Fruit fly (Drosophila melanogaster) whole organism, embryonic: ENCODE data around the gene CG12608.

ENCODE experiments used
- CG11456 ChIP-seq: fragments of 200-800 bp; sonication (Bioruptor generic); IDR thresholded peaks from 3 replicates; pipeline ENCODE4 v1.3.6; 2022; ENCODE audit warnings: missing biosample characterization, missing genetic modification characterization
- CG1233 ChIP-seq: fragments of 200-800 bp; sonication (Bioruptor generic); optimal IDR thresholded peaks from 4 replicates; lab custom pipeline; 2018; ENCODE audit warnings: missing biosample characterization, mild to moderate bottlenecking, missing genetic modification characterization
- CG14710 ChIP-seq: fragments of 200-800 bp; sonication (Bioruptor generic); optimal IDR thresholded peaks from 3 replicates; lab custom pipeline; 2019; ENCODE audit warnings: missing biosample characterization, mild to moderate bottlenecking, missing genetic modification characterization, moderate library complexity
- CG15514 ChIP-seq: fragments of 200-800 bp; sonication (Bioruptor generic); optimal IDR thresholded peaks from 3 replicates; lab custom pipeline; 2017; ENCODE audit warnings: missing biosample characterization, missing genetic modification characterization, mild to moderate bottlenecking, moderate library complexity, missing genetic modification reagents
- CG15601 ChIP-seq: fragments of 200-800 bp; sonication (Bioruptor generic); optimal IDR thresholded peaks from 3 replicates; lab custom pipeline; 2019; ENCODE audit warnings: missing biosample characterization, mild to moderate bottlenecking, missing genetic modification characterization, moderate library complexity
- CG1603 ChIP-seq: fragments of 200-800 bp; sonication (Bioruptor generic); optimal IDR thresholded peaks from 2 replicates; lab custom pipeline; 2019; ENCODE audit warnings: missing biosample characterization, mild to moderate bottlenecking, missing genetic modification characterization, moderate library complexity
- CG17186 ChIP-seq: fragments of 200-800 bp; sonication (Bioruptor generic); optimal IDR thresholded peaks from 3 replicates; lab custom pipeline; 2017; ENCODE audit warnings: missing biosample characterization, missing genetic modification reagents, missing genetic modification characterization
- CG17359 ChIP-seq: fragments of 200-800 bp; sonication (Bioruptor generic); optimal IDR thresholded peaks from 3 replicates; lab custom pipeline; 2018; ENCODE audit warnings: missing biosample characterization, mild to moderate bottlenecking, missing genetic modification characterization, moderate library complexity
- CG17385 ChIP-seq: fragments of 200-800 bp; sonication (Bioruptor generic); optimal IDR thresholded peaks from 3 replicates; lab custom pipeline; 2018; ENCODE audit warnings: missing biosample characterization, mild to moderate bottlenecking, missing genetic modification characterization
- CG2116 ChIP-seq: fragments of 200-800 bp; sonication (Bioruptor generic); optimal IDR thresholded peaks from 3 replicates; lab custom pipeline; 2018; ENCODE audit warnings: missing biosample characterization, mild to moderate bottlenecking, missing genetic modification characterization
- CG2712 ChIP-seq: fragments of 200-800 bp; optimal IDR thresholded peaks from 3 replicates; lab custom pipeline; 2019; ENCODE audit warnings: missing biosample characterization, mild to moderate bottlenecking, missing genetic modification characterization, moderate library complexity
- CG4730 ChIP-seq: fragments of 200-800 bp; sonication (Bioruptor generic); IDR thresholded peaks from 2 replicates; pipeline ENCODE4 v1.3.6; 2022; ENCODE audit warnings: missing biosample characterization, missing genetic modification characterization
- CG5953 ChIP-seq: fragments of 200-800 bp; sonication (Bioruptor generic); IDR thresholded peaks from 2 replicates; pipeline ENCODE4 v1.3.6; 2022; ENCODE audit warnings: missing biosample characterization, missing genetic modification characterization
- CG9215 ChIP-seq: fragments of 200-800 bp; sonication (Bioruptor generic); IDR thresholded peaks from 2 replicates; pipeline ENCODE4 v1.3.6; 2022; ENCODE audit warnings: missing biosample characterization, missing genetic modification characterization
- CG9797 ChIP-seq: fragments of 200-800 bp; sonication (Bioruptor generic); optimal IDR thresholded peaks from 3 replicates; lab custom pipeline; 2018; ENCODE audit warnings: missing biosample characterization, mild to moderate bottlenecking, missing genetic modification characterization
- CHES-1-like ChIP-seq: fragments of 200-800 bp; sonication (Bioruptor generic); optimal IDR thresholded peaks from 2 replicates; lab custom pipeline; 2016; ENCODE audit warnings: missing biosample characterization, missing genetic modification characterization
- CoRest ChIP-seq: fragments of 200-800 bp; sonication (Bioruptor generic); optimal IDR thresholded peaks from 3 replicates; lab custom pipeline; 2018; ENCODE audit warnings: missing biosample characterization, mild to moderate bottlenecking, missing genetic modification characterization, moderate library complexity
- Dip3 ChIP-seq: fragments of 200-800 bp; sonication (Bioruptor generic); optimal IDR thresholded peaks from 3 replicates; lab custom pipeline; 2016; ENCODE audit warnings: missing biosample characterization, missing genetic modification characterization
- Dll ChIP-seq: fragments of 200-800 bp; sonication (Bioruptor generic); IDR thresholded peaks from 4 replicates; pipeline ENCODE4 v1.3.6; 2022; ENCODE audit warnings: missing biosample characterization, missing genetic modification characterization; ENCODE audit not compliant: partially characterized antibody
- Doc3 ChIP-seq: fragments of 200-800 bp; sonication (Bioruptor generic); IDR thresholded peaks from 3 replicates; pipeline ENCODE4 v1.3.6; 2022; ENCODE audit warnings: missing biosample characterization, missing genetic modification characterization; ENCODE audit not compliant: partially characterized antibody
- Dref ChIP-seq: fragments of 200-800 bp; sonication (Bioruptor generic); IDR thresholded peaks from 2 replicates; pipeline ENCODE4 v1.3.6; 2022; ENCODE audit warnings: missing biosample characterization, missing genetic modification characterization
- E2f2 ChIP-seq: fragments of 200-800 bp; sonication (Bioruptor generic); IDR thresholded peaks from 2 replicates; pipeline ENCODE4 v1.3.6; 2022; ENCODE audit warnings: missing biosample characterization, missing genetic modification characterization
- Hr51 ChIP-seq, 2 experiments: fragments of 200-800 bp; sonication (Bioruptor generic); optimal IDR thresholded peaks; 2 replicates in 1 of 2; 3 replicates in 1 of 2; lab custom pipeline; 2016 to 2018; ENCODE audit warnings: missing biosample characterization in 2 of 2, missing genetic modification characterization in 2 of 2, mild to moderate bottlenecking in 1 of 2, moderate library complexity in 1 of 2
- MBD-R2 ChIP-seq: fragments of 200-800 bp; sonication (Bioruptor generic); IDR thresholded peaks from 2 replicates; pipeline ENCODE4 v1.3.6; 2022; ENCODE audit warnings: missing biosample characterization, missing genetic modification characterization
- Myb ChIP-seq: fragments of 200-800 bp; sonication (Bioruptor generic); optimal IDR thresholded peaks from 2 replicates; lab custom pipeline; 2016; ENCODE audit warnings: missing biosample characterization, missing genetic modification characterization
- Scr ChIP-seq: fragments of 200-800 bp; sonication (Bioruptor generic); IDR thresholded peaks from 2 replicates; pipeline ENCODE4 v1.3.6; 2022; ENCODE audit warnings: missing biosample characterization, missing genetic modification characterization; ENCODE audit not compliant: partially characterized antibody
- Sry-δ ChIP-seq: fragments of 200-800 bp; sonication (Bioruptor generic); optimal IDR thresholded peaks from 2 replicates; lab custom pipeline; 2016; ENCODE audit warnings: missing biosample characterization, missing genetic modification characterization
- amos ChIP-seq: fragments of 200-800 bp; sonication (Bioruptor generic); IDR thresholded peaks from 2 replicates; pipeline ENCODE4 v1.3.6; 2022; ENCODE audit warnings: missing biosample characterization, missing genetic modification characterization; ENCODE audit not compliant: partially characterized antibody
- bbx ChIP-seq: fragments of 200-800 bp; sonication (Bioruptor generic); IDR thresholded peaks from 2 replicates; pipeline ENCODE4 v1.3.6; 2022; ENCODE audit warnings: missing biosample characterization, missing genetic modification characterization; ENCODE audit not compliant: partially characterized antibody
- caup ChIP-seq: fragments of 200-800 bp; sonication (Bioruptor generic); optimal IDR thresholded peaks from 3 replicates; lab custom pipeline; 2017; ENCODE audit warnings: missing biosample characterization, mild to moderate bottlenecking, missing genetic modification characterization, moderate library complexity; ENCODE audit not compliant: severe bottlenecking
- crp ChIP-seq, 2 experiments: fragments of 200-800 bp; sonication (Bioruptor generic); optimal IDR thresholded peaks; 2 replicates in 1 of 2; 3 replicates in 1 of 2; lab custom pipeline; 2017; ENCODE audit warnings: missing biosample characterization in 2 of 2, missing genetic modification characterization in 2 of 2, mild to moderate bottlenecking in 1 of 2, moderate library complexity in 1 of 2
- danr ChIP-seq: fragments of 200-800 bp; sonication (Bioruptor generic); IDR thresholded peaks from 2 replicates; pipeline ENCODE4 v1.3.6; 2022; ENCODE audit warnings: missing biosample characterization, missing genetic modification characterization
- fru ChIP-seq: fragments of >200 bp; optimal IDR thresholded peaks from 2 replicates; lab custom pipeline; 2017
- ftz-f1 ChIP-seq: fragments of 200-800 bp; sonication (Bioruptor generic); optimal IDR thresholded peaks from 2 replicates; lab custom pipeline; 2016; ENCODE audit warnings: missing biosample characterization, missing genetic modification characterization
- gfzf ChIP-seq: fragments of 200-800 bp; sonication (Bioruptor generic); optimal IDR thresholded peaks from 2 replicates; lab custom pipeline; 2016; ENCODE audit warnings: missing biosample characterization, mild to moderate bottlenecking, missing genetic modification characterization, moderate library complexity
- kah ChIP-seq: fragments of 200-800 bp; sonication (Bioruptor generic); optimal IDR thresholded peaks from 2 replicates; lab custom pipeline; 2018; ENCODE audit warnings: missing biosample characterization, mild to moderate bottlenecking, missing genetic modification characterization
- knrl ChIP-seq: fragments of 200-800 bp; sonication (Bioruptor generic); IDR thresholded peaks from 3 replicates; pipeline ENCODE4 v1.3.6; 2022; ENCODE audit warnings: missing biosample characterization, missing genetic modification characterization; ENCODE audit not compliant: partially characterized antibody
- mam ChIP-seq: fragments of 200-800 bp; sonication (Bioruptor generic); optimal IDR thresholded peaks from 3 replicates; lab custom pipeline; 2016; ENCODE audit warnings: missing biosample characterization, missing genetic modification characterization
- pho ChIP-seq: fragments of 200-800 bp; sonication (Bioruptor generic); optimal IDR thresholded peaks from 2 replicates; lab custom pipeline; 2016; ENCODE audit warnings: missing biosample characterization, missing genetic modification characterization
- phol ChIP-seq: fragments of 200-800 bp; sonication (Bioruptor generic); optimal IDR thresholded peaks from 3 replicates; lab custom pipeline; 2018; ENCODE audit warnings: missing biosample characterization, mild to moderate bottlenecking, missing genetic modification characterization, moderate library complexity
- pzg ChIP-seq: fragments of 200-800 bp; sonication (Bioruptor generic); optimal IDR thresholded peaks from 3 replicates; lab custom pipeline; 2018; ENCODE audit warnings: missing biosample characterization, mild to moderate bottlenecking, missing genetic modification characterization, moderate library complexity
- salm ChIP-seq: fragments of 200-800 bp; sonication (Bioruptor generic); optimal IDR thresholded peaks from 2 replicates; lab custom pipeline; 2018; ENCODE audit warnings: missing biosample characterization, mild to moderate bottlenecking, missing genetic modification characterization
- scrt ChIP-seq: fragments of 200-800 bp; sonication (Bioruptor generic); optimal IDR thresholded peaks from 2 replicates; lab custom pipeline; 2018; ENCODE audit warnings: missing biosample characterization, mild to moderate bottlenecking, missing genetic modification characterization, moderate library complexity
- stwl ChIP-seq: fragments of 200-800 bp; sonication (Bioruptor generic); optimal IDR thresholded peaks from 3 replicates; lab custom pipeline; 2018; ENCODE audit warnings: missing biosample characterization, mild to moderate bottlenecking, missing genetic modification characterization, moderate library complexity
- tll ChIP-seq, 2 experiments: fragments of 200-800 bp in 1 of 2; fragments of >200 bp in 1 of 2; sonication (Bioruptor generic) in 1 of 2; optimal IDR thresholded peaks; 2 replicates each; lab custom pipeline; 2017 to 2019; ENCODE audit warnings: missing biosample characterization in 2 of 2, missing genetic modification characterization in 2 of 2, mild to moderate bottlenecking in 1 of 2, moderate library complexity in 1 of 2
- trem ChIP-seq: fragments of 200-800 bp; optimal IDR thresholded peaks from 3 replicates; lab custom pipeline; 2019; ENCODE audit warnings: missing biosample characterization, mild to moderate bottlenecking, missing genetic modification characterization, moderate library complexity
- tx ChIP-seq: fragments of 200-800 bp; sonication (Bioruptor generic); optimal IDR thresholded peaks from 2 replicates; lab custom pipeline; 2016; ENCODE audit warnings: missing biosample characterization, missing genetic modification characterization
- unc-4 ChIP-seq: fragments of 200-800 bp; sonication (Bioruptor generic); IDR thresholded peaks from 2 replicates; pipeline ENCODE4 v1.3.6; 2022; ENCODE audit warnings: missing biosample characterization, missing genetic modification characterization; ENCODE audit not compliant: partially characterized antibody

Gene CG12608

DNA sequence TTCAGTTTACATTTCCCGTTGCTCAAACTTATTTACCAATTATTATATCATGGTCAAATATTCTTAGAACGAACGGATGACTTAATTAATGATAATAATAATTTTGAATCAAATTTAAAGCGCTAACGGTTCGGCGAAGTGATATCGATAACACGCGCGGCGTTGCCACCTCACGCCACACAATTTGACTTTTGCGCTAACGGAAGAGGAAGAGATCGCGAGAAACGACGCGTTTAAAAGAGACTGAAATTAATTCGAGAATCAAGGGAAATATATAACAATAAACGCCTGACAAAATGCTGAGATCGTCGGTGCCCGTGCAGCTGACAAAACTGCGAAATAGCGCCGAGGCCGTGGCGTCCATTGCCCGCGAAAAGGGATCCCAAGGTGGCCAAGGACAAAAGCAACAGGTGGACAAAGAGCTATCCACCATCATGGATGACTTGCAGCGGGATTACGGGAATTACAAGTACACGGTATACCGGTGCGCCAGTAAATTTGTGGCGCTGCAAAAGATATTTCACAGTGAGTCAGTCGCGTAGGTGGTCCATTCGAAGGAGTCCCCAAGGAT lies 16.2 kb downstream of the CG12608 start, which contains the start of gene dah:
TSS of gene dah (plus strand) at position 195 of the 571 bp plus-strand sequence.
- TF ChIP-seq Sry-δ (GFP tag; lab: Kevin White, UChicago) (peak; percentile 41), CoRest (tag; lab: Kevin White, UChicago) (peak; percentile 9), E2f2 (GFP tag; lab: Robert Waterston, UW) (peak; percentile 89), CG2116 (GFP tag; lab: Kevin White, UChicago) (peak; percentile 48), scrt (peak; percentile 38), tx (GFP tag; lab: Kevin White, UChicago) (no peak), fru (lab: Kevin White, UChicago) (no peak), gfzf (peak; percentile 31), Scr (GFP tag; lab: Robert Waterston, UW) (0 out of 2 replicates have a peak, but pooled peaks have one; percentile 18), MBD-R2 (peak; percentile 53), stwl (peak; percentile 39), danr (GFP tag; lab: Robert Waterston, UW) (no peak), CG15601 (tag; lab: Kevin White, UChicago) (no peak), Hr51 (GFP tag; optimal IDR thresholded peaks at IDR 0.05; lab: Kevin White, UChicago) (peak in 1 of 2 experiments; percentile 15), CG15514 (GFP tag; lab: Kevin White, UChicago) (peak; percentile 49), Doc3 (GFP tag; lab: Robert Waterston, UW) (peak; percentile 23; the same call in 1 of the 3 replicates), amos (GFP tag; lab: Robert Waterston, UW) (peak; percentile 29; the same call in 1 of the 2 replicates), CG11456 (GFP tag; lab: Robert Waterston, UW) (no peak), CG9215 (GFP tag; lab: Robert Waterston, UW) (no peak), Dip3 (no peak), CG17359 (no peak), phol (tag; lab: Kevin White, UChicago) (peak; percentile 30), trem (tag; lab: Kevin White, UChicago) (peak; percentile 35), crp (GFP tag; optimal IDR thresholded peaks at IDR 0.05; lab: Kevin White, UChicago) (peak in 1 of 2 experiments; percentile 33), CG1233 (GFP tag; lab: Kevin White, UChicago) (no peak), CG2712 (no peak), CG17186 (GFP tag; lab: Kevin White, UChicago) (peak; percentile 56), salm (no peak), pho (GFP tag; lab: Kevin White, UChicago) (no peak), kah (GFP tag; lab: Kevin White, UChicago) (peak; percentile 82), mam (no peak), CG5953 (GFP tag; lab: Robert Waterston, UW) (no peak), Dll (0 out of 4 replicates have a peak, but pooled peaks have one; percentile 29), CG1603 (peak; percentile 46), unc-4 (peak; percentile 32; the same call in 1 of the 2 replicates), bbx (GFP tag; lab: Robert Waterston, UW) (peak; percentile 44), CG4730 (GFP tag; lab: Robert Waterston, UW) (no peak), pzg (GFP tag; lab: Kevin White, UChicago) (peak; percentile 56), knrl (GFP tag; lab: Robert Waterston, UW) (no peak), CG9797 (peak; percentile 23), Dref (GFP tag; lab: Robert Waterston, UW) (peak; percentile 79), CHES-1-like (GFP tag; lab: Kevin White, UChicago) (no peak), caup (GFP tag; lab: Kevin White, UChicago) (no peak), CG17385 (peak; percentile 95), Myb (GFP tag; lab: Kevin White, UChicago) (peak; percentile 95), tll (GFP tag; optimal IDR thresholded peaks at IDR 0.05; lab: Kevin White, UChicago) (peak in 1 of 2 experiments; percentile 98), CG14710 (peak; percentile 20), ftz-f1 (peak; percentile 49)
